Worm (Caenorhabditis elegans): ENCODE data around the gene ceh-1.

Gene ceh-1

ce11 chrX:4623707-4624106, 30.2 kb downstream of the ceh-1 start:
- TF ChIP-seq unc-62 (GFP tag; optimal IDR thresholded peaks at IDR 0.05) = no peak

- no peak for TF ChIP-seq unc-62 (GFP tag; optimal IDR thresholded peaks at IDR 0.05)
Observed at ce11 chrX:4622024-4622423, 31.9 kb downstream of the ceh-1 start, which contains the start of gene C46C11.3. C46C11.3 (plus strand) TSS chrX:4622324.

- TF ChIP-seq unc-62 (GFP tag; optimal IDR thresholded peaks at IDR 0.05) = no peak
Observed at ce11 chrX:4620019-4620418, 33.9 kb downstream of the ceh-1 start.

ce11 chrX:4619582-4619981, 34.4 kb downstream of the ceh-1 start, which contains the start of gene pqn-65:
pqn-65 (minus strand) TSS chrX:4619635.
- TF ChIP-seq unc-62 (GFP tag; optimal IDR thresholded peaks at IDR 0.05) = no peak

ce11 chrX:4616832-4617231, 37.1 kb downstream of the ceh-1 start:
- TF ChIP-seq unc-62 (GFP tag; optimal IDR thresholded peaks at IDR 0.05) = no peak

- TF ChIP-seq unc-62 (GFP tag; optimal IDR thresholded peaks at IDR 0.05) = no peak
Observed at ce11 chrX:4615034-4615433, 38.9 kb downstream of the ceh-1 start.

ce11 chrX:4609635-4610034, 44.3 kb downstream of the ceh-1 start:
- TF ChIP-seq unc-62 (GFP tag; optimal IDR thresholded peaks at IDR 0.05) = no peak

- TF ChIP-seq unc-62 (GFP tag; optimal IDR thresholded peaks at IDR 0.05) = no peak
Observed at ce11 chrX:4607300-4607699, 46.7 kb downstream of the ceh-1 start.

- TF ChIP-seq unc-62 (GFP tag; optimal IDR thresholded peaks at IDR 0.05) = no peak
Observed at ce11 chrX:4605828-4606227, 48.1 kb downstream of the ceh-1 start, which contains the start of gene spat-3. spat-3 (minus strand) TSS chrX:4605928.

ce11 chrX:4604185-4604584, 49.8 kb downstream of the ceh-1 start:
- no peak for TF ChIP-seq unc-62 (GFP tag; optimal IDR thresholded peaks at IDR 0.05)

Data from whole organism, dauer.